Worm (Caenorhabditis elegans) whole organism, L3 larva: Measurements from ENCODE around the gene C37H5.13.

Source experiments
- R02D3.7 ChIP-seq: fragments of 150-350 bp; optimal IDR thresholded peaks from 2 replicates; lab custom pipeline; 2014; ENCODE audit warnings: missing biosample characterization, missing genetic modification characterization
- ZK546.5 ChIP-seq: sonication (generic microtip); optimal IDR thresholded peaks from 2 replicates; lab custom pipeline; 2017; ENCODE audit warnings: missing biosample characterization, missing genetic modification characterization
- aly-2 ChIP-seq: fragments of 150-350 bp; optimal IDR thresholded peaks from 2 replicates; lab custom pipeline; 2014; ENCODE audit warnings: missing biosample characterization, missing genetic modification characterization
- ama-1 ChIP-seq: fragments of 150-350 bp; optimal IDR thresholded peaks from 2 replicates; lab custom pipeline; 2018
- ceh-16 ChIP-seq: sonication (generic microtip); optimal IDR thresholded peaks from 2 replicates; lab custom pipeline; 2017; ENCODE audit warnings: missing biosample characterization, missing genetic modification characterization
- ceh-28 ChIP-seq: fragments of 150-350 bp; optimal IDR thresholded peaks from 2 replicates; lab custom pipeline; 2014; ENCODE audit warnings: missing biosample characterization, missing genetic modification reagents, missing genetic modification characterization
- egl-27 ChIP-seq: sonication (generic microtip); optimal IDR thresholded peaks from 4 replicates; lab custom pipeline; 2017; ENCODE audit warnings: missing biosample characterization, missing genetic modification reagents, missing genetic modification characterization
- elt-1 ChIP-seq: fragments of 150-350 bp; optimal IDR thresholded peaks from 2 replicates; lab custom pipeline; 2014; ENCODE audit warnings: missing biosample characterization, missing genetic modification characterization
- elt-2 ChIP-seq: sonication (generic microtip); optimal IDR thresholded peaks from 2 replicates; lab custom pipeline; 2016; ENCODE audit warnings: missing genetic modification reagents, mild to moderate bottlenecking, missing genetic modification characterization, missing compliant biosample characterization
- elt-3 ChIP-seq, 3 experiments: fragments of 150-350 bp in 1 of 3; sonication (generic microtip) in 2 of 3; optimal IDR thresholded peaks; 2 replicates in 2 of 3; 4 replicates in 1 of 3; lab custom pipeline; 2014 to 2017; ENCODE audit warnings: missing biosample characterization in 3 of 3, missing genetic modification characterization in 3 of 3
- eor-1 ChIP-seq, 2 experiments: fragments of 150-350 bp; optimal IDR thresholded peaks; 2 replicates each; lab custom pipeline; 2014 to 2018; ENCODE audit warnings: missing biosample characterization in 2 of 2, missing genetic modification characterization in 2 of 2
- fkh-2 ChIP-seq: fragments of 150-350 bp; optimal IDR thresholded peaks from 2 replicates; lab custom pipeline; 2014; ENCODE audit warnings: missing biosample characterization, missing genetic modification reagents, missing genetic modification characterization
- fos-1 ChIP-seq: fragments of 150-350 bp; optimal IDR thresholded peaks from 2 replicates; lab custom pipeline; 2014; ENCODE audit warnings: missing biosample characterization, missing genetic modification characterization
- jun-1 ChIP-seq: fragments of 150-350 bp; optimal IDR thresholded peaks from 2 replicates; lab custom pipeline; 2014; ENCODE audit warnings: missing biosample characterization, missing genetic modification reagents, missing genetic modification characterization
- lin-15B ChIP-seq: fragments of 150-350 bp; optimal IDR thresholded peaks from 2 replicates; lab custom pipeline; 2014; ENCODE audit warnings: missing biosample characterization, missing genetic modification characterization
- lin-39 ChIP-seq: fragments of 150-350 bp; optimal IDR thresholded peaks from 2 replicates; lab custom pipeline; 2018; ENCODE audit warnings: missing biosample characterization, missing genetic modification reagents, missing genetic modification characterization
- lsy-12 ChIP-seq: sonication (generic microtip); optimal IDR thresholded peaks from 2 replicates; lab custom pipeline; 2016; ENCODE audit warnings: mild to moderate bottlenecking, missing genetic modification characterization, missing compliant biosample characterization
- mdl-1 ChIP-seq: fragments of 150-350 bp; optimal IDR thresholded peaks from 2 replicates; lab custom pipeline; 2014; ENCODE audit warnings: missing biosample characterization, missing genetic modification characterization
- mml-1 ChIP-seq: fragments of 150-350 bp; sonication (generic microtip); optimal IDR thresholded peaks from 3 replicates; lab custom pipeline; 2014; ENCODE audit warnings: missing biosample characterization, missing genetic modification characterization
- nfya-1 ChIP-seq: sonication (generic microtip); optimal IDR thresholded peaks from 2 replicates; lab custom pipeline; 2017; ENCODE audit warnings: missing genetic modification characterization, mild to moderate bottlenecking, missing compliant biosample characterization, antibody characterized with exemption, moderate library complexity; ENCODE audit not compliant: insufficient read depth
- nhr-11 ChIP-seq: fragments of 150-350 bp; optimal IDR thresholded peaks from 2 replicates; lab custom pipeline; 2014; ENCODE audit warnings: missing biosample characterization, missing genetic modification characterization
- nhr-12 ChIP-seq: fragments of 150-350 bp; optimal IDR thresholded peaks from 2 replicates; lab custom pipeline; 2014; ENCODE audit warnings: missing biosample characterization, missing genetic modification characterization
- nhr-23 ChIP-seq: fragments of 150-350 bp; optimal IDR thresholded peaks from 2 replicates; lab custom pipeline; 2014; ENCODE audit warnings: missing biosample characterization, missing genetic modification reagents, missing genetic modification characterization
- nhr-237 ChIP-seq: fragments of 150-350 bp; optimal IDR thresholded peaks from 2 replicates; lab custom pipeline; 2014; ENCODE audit warnings: missing biosample characterization, missing genetic modification characterization
- nhr-25 ChIP-seq: sonication (generic microtip); optimal IDR thresholded peaks from 2 replicates; lab custom pipeline; 2017; ENCODE audit warnings: missing biosample characterization, missing genetic modification characterization
- nhr-28 ChIP-seq: fragments of 150-350 bp; optimal IDR thresholded peaks from 2 replicates; lab custom pipeline; 2014; ENCODE audit warnings: missing biosample characterization, missing genetic modification characterization
- nhr-43 ChIP-seq: sonication (generic microtip); optimal IDR thresholded peaks from 2 replicates; lab custom pipeline; 2016; ENCODE audit warnings: mild to moderate bottlenecking, missing genetic modification characterization, missing compliant biosample characterization; ENCODE audit not compliant: poor library complexity, severe bottlenecking
- nhr-67 ChIP-seq: fragments of 150-350 bp; optimal IDR thresholded peaks from 2 replicates; lab custom pipeline; 2014; ENCODE audit warnings: missing biosample characterization, missing genetic modification characterization
- nhr-76 ChIP-seq: fragments of 150-350 bp; sonication (generic microtip); optimal IDR thresholded peaks from 5 replicates; lab custom pipeline; 2014; ENCODE audit warnings: missing biosample characterization, missing genetic modification characterization
- nhr-77 ChIP-seq: fragments of 150-350 bp; optimal IDR thresholded peaks from 2 replicates; lab custom pipeline; 2014; ENCODE audit warnings: missing biosample characterization, missing genetic modification characterization
- pha-4 ChIP-seq: fragments of 150-350 bp; optimal IDR thresholded peaks from 2 replicates; lab custom pipeline; 2014; ENCODE audit warnings: missing biosample characterization, missing genetic modification reagents, missing genetic modification characterization
- pqm-1 ChIP-seq: fragments of 150-350 bp; optimal IDR thresholded peaks from 2 replicates; lab custom pipeline; 2017; ENCODE audit warnings: missing biosample characterization, missing genetic modification characterization, inconsistent platforms
- sea-2 ChIP-seq: fragments of 150-350 bp; sonication (generic microtip); optimal IDR thresholded peaks from 4 replicates; lab custom pipeline; 2014; ENCODE audit warnings: missing biosample characterization, missing genetic modification reagents, missing genetic modification characterization
- skn-1 ChIP-seq: fragments of 150-350 bp; optimal IDR thresholded peaks from 2 replicates; lab custom pipeline; 2014; ENCODE audit warnings: missing biosample characterization, missing genetic modification characterization
- tbx-2 ChIP-seq: sonication (generic microtip); optimal IDR thresholded peaks from 2 replicates; lab custom pipeline; 2016; ENCODE audit warnings: mild to moderate bottlenecking, missing genetic modification characterization, missing compliant biosample characterization
- unc-39 ChIP-seq: sonication (generic microtip); optimal IDR thresholded peaks from 4 replicates; lab custom pipeline; 2017; ENCODE audit warnings: missing biosample characterization, missing genetic modification characterization
- zag-1 ChIP-seq: fragments of 150-350 bp; optimal IDR thresholded peaks from 2 replicates; lab custom pipeline; 2014; ENCODE audit warnings: missing biosample characterization, missing genetic modification characterization
- ztf-11 ChIP-seq: fragments of 150-350 bp; optimal IDR thresholded peaks from 2 replicates; lab custom pipeline; 2014; ENCODE audit warnings: missing biosample characterization, missing genetic modification characterization
- ztf-4 ChIP-seq: fragments of 150-350 bp; optimal IDR thresholded peaks from 2 replicates; lab custom pipeline; 2014; ENCODE audit warnings: missing biosample characterization, missing genetic modification characterization

The C37H5.13 gene

DNA sequence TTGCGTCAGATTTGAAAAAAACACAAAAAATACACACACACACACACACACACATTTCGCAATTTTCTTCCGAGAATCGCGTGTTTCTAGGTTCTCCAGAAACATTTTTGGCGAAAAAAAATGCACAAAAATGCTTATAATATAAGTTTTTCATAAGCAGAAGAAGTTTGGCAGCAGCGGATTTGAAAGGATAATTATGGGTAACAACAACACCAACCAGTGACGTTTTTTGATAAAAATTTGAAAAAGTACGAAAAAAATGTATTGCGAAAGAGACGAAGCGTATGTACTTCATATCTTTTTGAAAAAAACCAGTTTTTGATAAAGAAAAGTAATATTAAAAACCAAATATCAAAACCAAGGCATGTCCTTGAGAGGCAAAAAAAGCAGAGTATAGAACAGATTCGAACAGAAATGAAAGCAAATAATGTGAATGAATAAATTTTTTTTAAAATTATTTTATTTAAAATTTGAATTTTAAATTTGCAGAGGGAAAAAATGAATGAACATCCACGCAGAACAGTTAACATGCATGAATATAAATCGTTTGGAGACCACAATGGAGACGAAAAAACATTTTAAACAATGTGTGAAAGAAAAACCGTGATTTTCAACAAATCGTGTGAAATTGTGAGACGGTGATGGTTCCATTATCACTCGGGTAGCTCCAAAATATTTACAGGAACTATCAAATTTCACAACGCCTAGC lies 38.9 kb downstream of the C37H5.13 start:
- TF ChIP-seq nhr-76 (no peak), tbx-2 (peak; percentile 24), sea-2 (GFP tag; lab: Kevin White, UChicago) (no peak), aly-2 (tag; lab: Kevin White, UChicago) (peak; percentile 8), ztf-4 (peak; percentile 83), nhr-237 (tag; lab: Kevin White, UChicago) (no peak), elt-2 (tag; lab: Kevin White, UChicago) (peak; percentile 55), ZK546.5 (tag; lab: Kevin White, UChicago) (no peak), nhr-77 (no peak), nfya-1 (peak; percentile 5), nhr-43 (tag; lab: Kevin White, UChicago) (peak; percentile 29), fos-1 (tag; lab: Kevin White, UChicago) (no peak), pha-4 (tag; lab: Kevin White, UChicago) (peak; percentile 30), nhr-23 (tag; lab: Kevin White, UChicago) (peak; percentile 49), ceh-16 (tag; lab: Kevin White, UChicago) (no peak), nhr-28 (tag; lab: Kevin White, UChicago) (no peak), elt-3 (tag; optimal IDR thresholded peaks at IDR 0.05; lab: Kevin White, UChicago) (no peak), eor-1 (tag; optimal IDR thresholded peaks at IDR 0.05; lab: Kevin White, UChicago) (no peak), lin-15B (no peak), ama-1 (lab: Kevin White, UChicago) (peak; percentile 90), skn-1 (no peak), R02D3.7 (tag; lab: Kevin White, UChicago) (no peak), unc-39 (tag; lab: Kevin White, UChicago) (no peak), nhr-25 (tag; lab: Kevin White, UChicago) (no peak), fkh-2 (tag; lab: Kevin White, UChicago) (no peak), jun-1 (no peak), mdl-1 (tag; lab: Kevin White, UChicago) (no peak), nhr-12 (no peak), lsy-12 (peak; percentile 74), pqm-1 (tag; lab: Kevin White, UChicago) (no peak)

DNA sequence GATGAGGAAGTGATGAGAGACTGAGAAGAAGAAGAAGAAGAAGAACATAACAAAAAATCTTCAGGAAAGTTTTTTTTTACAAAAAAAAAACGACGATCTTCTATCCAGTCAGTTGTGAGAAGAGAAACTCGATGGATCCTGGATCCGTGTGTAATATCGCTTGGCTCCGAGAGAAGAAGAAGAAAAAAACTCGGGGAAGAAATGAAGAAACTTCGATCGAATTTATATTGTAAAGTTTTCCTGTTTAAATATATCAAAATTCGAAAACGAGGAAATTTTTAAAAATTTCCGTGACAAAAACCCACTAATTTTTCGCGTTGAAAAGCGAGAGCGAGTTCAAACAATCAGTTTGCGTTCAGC lies 39.5 kb downstream of the C37H5.13 start, which contains the start of gene adss-1:
Gene adss-1, minus strand, starts transcription at position 101 of the 360 bp plus-strand sequence.
- TF ChIP-seq pha-4 (tag; lab: Kevin White, UChicago): no peak
- TF ChIP-seq elt-2 (tag; lab: Kevin White, UChicago): no peak
- no peak for TF ChIP-seq nhr-67 (tag; lab: Kevin White, UChicago)
- no peak for TF ChIP-seq egl-27 (tag; lab: Kevin White, UChicago)
- no peak for TF ChIP-seq lsy-12

DNA sequence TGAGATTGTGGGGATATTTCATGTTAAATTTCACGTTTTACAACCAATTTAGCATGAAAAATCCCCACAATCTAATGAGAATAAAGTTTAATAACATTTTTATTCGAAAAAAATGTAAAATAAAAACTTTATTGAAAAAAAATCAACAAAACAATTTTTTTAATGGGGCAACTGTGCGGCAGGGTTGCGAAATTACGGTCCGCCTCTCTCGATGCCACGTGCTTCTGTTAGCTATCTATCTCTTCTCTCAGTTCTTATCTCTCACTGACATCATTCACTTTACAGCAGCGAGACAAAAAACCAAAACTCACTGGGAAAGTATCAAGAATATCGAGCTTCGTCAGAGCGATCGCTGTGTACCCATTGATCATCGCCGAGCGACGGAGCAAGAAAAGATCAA lies 42.2 kb downstream of the C37H5.13 start:
- no peak for TF ChIP-seq R02D3.7 (tag; lab: Kevin White, UChicago)
- no peak for TF ChIP-seq zag-1 (tag; lab: Kevin White, UChicago)
- no peak for TF ChIP-seq ztf-11
- no peak for TF ChIP-seq unc-39 (tag; lab: Kevin White, UChicago)
- TF ChIP-seq nhr-25 (tag; lab: Kevin White, UChicago): no peak
- TF ChIP-seq mdl-1 (tag; lab: Kevin White, UChicago): peak; percentile 0
- peak; percentile 27 for TF ChIP-seq elt-2 (tag; lab: Kevin White, UChicago)
- TF ChIP-seq ama-1 (lab: Kevin White, UChicago): peak; percentile 2
- no peak for TF ChIP-seq nhr-23 (tag; lab: Kevin White, UChicago)
- no peak for TF ChIP-seq eor-1 (tag; optimal IDR thresholded peaks at IDR 0.05; lab: Kevin White, UChicago)
- no peak for TF ChIP-seq pha-4 (tag; lab: Kevin White, UChicago)
- no peak for TF ChIP-seq tbx-2
- TF ChIP-seq mml-1 (tag; lab: Kevin White, UChicago): no peak
- TF ChIP-seq lin-39 (tag; lab: Kevin White, UChicago): no peak
- no peak for TF ChIP-seq pqm-1 (tag; lab: Kevin White, UChicago)
- TF ChIP-seq lsy-12: no peak
- no peak for TF ChIP-seq nhr-11 (tag; lab: Kevin White, UChicago)
- no peak for TF ChIP-seq fkh-2 (tag; lab: Kevin White, UChicago)
- no peak for TF ChIP-seq elt-1
- TF ChIP-seq ceh-28 (tag; lab: Kevin White, UChicago): no peak
- no peak for TF ChIP-seq skn-1
- TF ChIP-seq nfya-1: peak; percentile 16
- no peak for TF ChIP-seq nhr-12
- TF ChIP-seq lin-15B: no peak
